Worm (Caenorhabditis elegans) whole organism, L2 larva: Measurements from ENCODE around the gene C34C12.9.

Experiments used
- R02D3.7 ChIP-seq: fragments of 150-350 bp; optimal IDR thresholded peaks from 2 replicates; lab custom pipeline; 2014; ENCODE audit warnings: missing biosample characterization, missing genetic modification characterization
- dmd-4 ChIP-seq: sonication (generic microtip); optimal IDR thresholded peaks from 2 replicates; lab custom pipeline; 2017; ENCODE audit warnings: missing biosample characterization, missing genetic modification characterization
- elt-3 ChIP-seq: sonication (generic microtip); optimal IDR thresholded peaks from 2 replicates; lab custom pipeline; 2017; ENCODE audit warnings: missing biosample characterization, missing genetic modification characterization
- mab-5 ChIP-seq: fragments of 150-350 bp; optimal IDR thresholded peaks from 2 replicates; lab custom pipeline; 2014; ENCODE audit warnings: missing biosample characterization, missing genetic modification characterization
- mdl-1 ChIP-seq, 2 experiments: fragments of 150-350 bp in 1 of 2; sonication (generic microtip) in 1 of 2; optimal IDR thresholded peaks; 2 replicates each; lab custom pipeline; 2017; ENCODE audit warnings: missing biosample characterization in 2 of 2, missing genetic modification characterization in 2 of 2
- nhr-11 ChIP-seq: fragments of 150-350 bp; optimal IDR thresholded peaks from 2 replicates; lab custom pipeline; 2014; ENCODE audit warnings: missing biosample characterization, missing genetic modification characterization
- peb-1 ChIP-seq: fragments of 150-350 bp; optimal IDR thresholded peaks from 2 replicates; lab custom pipeline; 2014; ENCODE audit warnings: missing biosample characterization, missing genetic modification characterization
- skn-1 ChIP-seq: sonication (generic microtip); optimal IDR thresholded peaks from 2 replicates; lab custom pipeline; 2017; ENCODE audit warnings: missing biosample characterization, missing genetic modification characterization
- unc-62 ChIP-seq: fragments of 150-350 bp; optimal IDR thresholded peaks from 2 replicates; lab custom pipeline; 2014; ENCODE audit warnings: missing biosample characterization, missing genetic modification reagents, missing genetic modification characterization

ce11 chrIII:3519505-3519904 lies 44.2 kb upstream of the C34C12.9 start, which contains the start of gene hmit-1.3:
- TF ChIP-seq peb-1 (tag; lab: Kevin White, UChicago) (no peak), mab-5 (no peak), mdl-1 (tag; optimal IDR thresholded peaks at IDR 0.05; lab: Kevin White, UChicago) (no peak), unc-62 (GFP tag; lab: Kevin White, UChicago) (no peak), R02D3.7 (tag; lab: Kevin White, UChicago) (no peak), nhr-11 (tag; lab: Kevin White, UChicago) (no peak), skn-1 (tag; lab: Kevin White, UChicago) (no peak), dmd-4 (tag; lab: Kevin White, UChicago) (no peak), elt-3 (tag; lab: Kevin White, UChicago) (no peak)
